Worm (Caenorhabditis elegans) whole organism, L2 larva: Measurements from ENCODE around the gene rabr-2.

Experiments used
- ama-1 ChIP-seq: fragments of 150-350 bp; optimal IDR thresholded peaks from 2 replicates; lab custom pipeline; 2018; ENCODE audit warnings: inconsistent platforms
- nhr-129 ChIP-seq: fragments of 150-350 bp; optimal IDR thresholded peaks from 2 replicates; lab custom pipeline; 2014; ENCODE audit warnings: missing biosample characterization, missing genetic modification characterization

DNA sequence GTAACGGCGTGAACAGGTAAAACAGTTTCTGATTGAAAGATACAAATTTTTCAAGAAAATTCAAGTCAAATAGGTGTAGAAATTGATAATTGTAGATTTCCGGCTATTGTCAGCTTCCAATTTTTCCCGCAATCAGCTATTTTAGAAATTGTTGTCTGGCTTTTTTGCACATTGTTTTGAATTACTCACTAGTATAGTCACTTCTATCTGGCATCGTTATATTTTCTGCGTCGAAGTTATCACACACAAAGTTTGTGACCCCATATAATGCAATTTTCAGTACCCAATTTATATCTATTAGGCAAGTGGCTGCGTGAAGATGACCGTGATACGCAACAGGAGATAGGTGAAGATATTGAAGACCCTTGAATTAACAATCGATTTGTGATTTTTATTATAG lies 47.9 kb downstream of the rabr-2 start:
- TF ChIP-seq nhr-129 (no peak), ama-1 (lab: Kevin White, UChicago) (no peak)
